Fruit fly (Drosophila melanogaster) whole organism, prepupa: Measurements from ENCODE around the gene pr.

Experiments
- CG10631 ChIP-seq: fragments of 200-800 bp; sonication (Bioruptor generic); optimal IDR thresholded peaks from 2 replicates; lab custom pipeline; 2016; ENCODE audit warnings: missing biosample characterization, missing genetic modification characterization
- CG10669 ChIP-seq: fragments of 200-800 bp; sonication (Bioruptor generic); optimal IDR thresholded peaks from 3 replicates; lab custom pipeline; 2018; ENCODE audit warnings: missing biosample characterization, mild to moderate bottlenecking, missing genetic modification characterization, moderate library complexity
- CG11294 ChIP-seq: fragments of 200-800 bp; sonication (Bioruptor generic); IDR thresholded peaks from 2 replicates; pipeline ENCODE4 v1.3.6; 2022; ENCODE audit warnings: missing biosample characterization, missing genetic modification characterization
- CG11762 ChIP-seq: fragments of 200-800 bp; sonication (Bioruptor generic); optimal IDR thresholded peaks from 3 replicates; lab custom pipeline; 2016; ENCODE audit warnings: missing biosample characterization, missing genetic modification characterization; ENCODE audit not compliant: insufficient read depth
- CG11902 ChIP-seq: fragments of 200-800 bp; sonication (Bioruptor generic); optimal IDR thresholded peaks from 3 replicates; lab custom pipeline; 2016; ENCODE audit warnings: missing biosample characterization, missing genetic modification characterization
- CG15336 ChIP-seq: fragments of 200-800 bp; sonication (Bioruptor generic); IDR thresholded peaks from 2 replicates; pipeline ENCODE4 v1.3.6; 2022; ENCODE audit warnings: missing biosample characterization, missing genetic modification characterization
- CG16779 ChIP-seq: fragments of 200-800 bp; sonication (Bioruptor generic); optimal IDR thresholded peaks from 3 replicates; lab custom pipeline; 2017; ENCODE audit warnings: missing biosample characterization, mild to moderate bottlenecking, missing genetic modification characterization
- CG3032 ChIP-seq: fragments of 200-800 bp; optimal IDR thresholded peaks from 2 replicates; lab custom pipeline; 2019; ENCODE audit warnings: missing biosample characterization, mild to moderate bottlenecking, missing genetic modification characterization, moderate library complexity
- CG31627 ChIP-seq: fragments of 200-800 bp; sonication (Bioruptor generic); optimal IDR thresholded peaks from 3 replicates; lab custom pipeline; 2016; ENCODE audit warnings: missing biosample characterization, missing genetic modification characterization
- CG32006 ChIP-seq: fragments of 200-800 bp; sonication (Bioruptor generic); optimal IDR thresholded peaks from 3 replicates; lab custom pipeline; 2017; ENCODE audit warnings: missing biosample characterization, mild to moderate bottlenecking, missing genetic modification characterization
- CG34406 ChIP-seq: fragments of 200-800 bp; sonication (Bioruptor generic); optimal IDR thresholded peaks from 3 replicates; lab custom pipeline; 2016; ENCODE audit warnings: missing biosample characterization, missing genetic modification characterization
- CG3919 ChIP-seq: fragments of 200-800 bp; sonication (Bioruptor generic); optimal IDR thresholded peaks from 3 replicates; lab custom pipeline; 2016; ENCODE audit warnings: missing biosample characterization, missing genetic modification characterization
- CG4318 ChIP-seq: fragments of 200-800 bp; sonication (Bioruptor generic); optimal IDR thresholded peaks from 3 replicates; lab custom pipeline; 2017; ENCODE audit warnings: missing biosample characterization, mild to moderate bottlenecking, missing genetic modification characterization
- CG6163 ChIP-seq: fragments of 200-800 bp; sonication (Bioruptor generic); IDR thresholded peaks from 3 replicates; pipeline ENCODE4 v1.3.6; 2022; ENCODE audit warnings: missing biosample characterization, missing genetic modification characterization
- CG6276 ChIP-seq: fragments of 200-800 bp; sonication (Bioruptor generic); optimal IDR thresholded peaks from 2 replicates; lab custom pipeline; 2017; ENCODE audit warnings: missing biosample characterization, mild to moderate bottlenecking, missing genetic modification characterization
- CG6808 ChIP-seq: fragments of 200-800 bp; sonication (Bioruptor generic); optimal IDR thresholded peaks from 3 replicates; lab custom pipeline; 2017; ENCODE audit warnings: missing biosample characterization, missing genetic modification characterization, mild to moderate bottlenecking, moderate library complexity, missing genetic modification reagents
- CG7368 ChIP-seq: fragments of 200-800 bp; sonication (Bioruptor generic); optimal IDR thresholded peaks from 3 replicates; lab custom pipeline; 2016; ENCODE audit warnings: missing biosample characterization, missing genetic modification characterization
- CG8119 ChIP-seq: fragments of 200-800 bp; sonication (Bioruptor generic); IDR thresholded peaks from 3 replicates; pipeline ENCODE4 v1.3.6; 2022; ENCODE audit warnings: missing biosample characterization, missing genetic modification characterization
- CG8319 ChIP-seq: fragments of 200-800 bp; sonication (Bioruptor generic); optimal IDR thresholded peaks from 3 replicates; lab custom pipeline; 2016; ENCODE audit warnings: missing biosample characterization, missing genetic modification characterization
- Eip75B ChIP-seq: fragments of 200-800 bp; sonication (Bioruptor generic); optimal IDR thresholded peaks from 3 replicates; lab custom pipeline; 2016; ENCODE audit warnings: missing biosample characterization, missing genetic modification characterization
- Eip78C ChIP-seq: fragments of 200-800 bp; sonication (Bioruptor generic); peaks from one replicate; lab custom pipeline; 2016; ENCODE audit warnings: missing biosample characterization, missing genetic modification characterization
- Eip93F ChIP-seq: fragments of 200-800 bp; sonication (Bioruptor generic); optimal IDR thresholded peaks from 2 replicates; lab custom pipeline; 2016; ENCODE audit warnings: missing biosample characterization, mild to moderate bottlenecking, missing genetic modification characterization
- Ets21C ChIP-seq: fragments of 200-800 bp; sonication (Bioruptor generic); optimal IDR thresholded peaks from 3 replicates; lab custom pipeline; 2016; ENCODE audit warnings: missing biosample characterization, missing genetic modification characterization
- Ets96B ChIP-seq: fragments of 200-800 bp; optimal IDR thresholded peaks from 2 replicates; lab custom pipeline; 2019; ENCODE audit warnings: missing biosample characterization, mild to moderate bottlenecking, missing genetic modification characterization, moderate library complexity
- Gug ChIP-seq: fragments of 200-800 bp; sonication (Bioruptor generic); IDR thresholded peaks from 2 replicates; pipeline ENCODE4 v1.3.6; 2022; ENCODE audit warnings: missing biosample characterization, missing genetic modification characterization
- Hr4 ChIP-seq: fragments of 200-800 bp; sonication (Bioruptor generic); optimal IDR thresholded peaks from 3 replicates; lab custom pipeline; 2016; ENCODE audit warnings: missing biosample characterization, missing genetic modification characterization
- Lpt ChIP-seq: fragments of 200-800 bp; sonication (Bioruptor generic); optimal IDR thresholded peaks from 3 replicates; lab custom pipeline; 2016; ENCODE audit warnings: missing biosample characterization, missing genetic modification characterization
- Met ChIP-seq: fragments of 200-800 bp; sonication (Bioruptor generic); optimal IDR thresholded peaks from 3 replicates; lab custom pipeline; 2016; ENCODE audit warnings: missing biosample characterization, missing genetic modification characterization
- OdsH ChIP-seq: fragments of 200-800 bp; sonication (Bioruptor generic); optimal IDR thresholded peaks from 3 replicates; lab custom pipeline; 2016; ENCODE audit warnings: missing biosample characterization, missing genetic modification characterization
- Smox ChIP-seq: fragments of 200-800 bp; sonication (Bioruptor generic); optimal IDR thresholded peaks from 3 replicates; lab custom pipeline; 2016; ENCODE audit warnings: missing biosample characterization, missing genetic modification characterization
- Sox14 ChIP-seq: fragments of 200-800 bp; sonication (Bioruptor generic); optimal IDR thresholded peaks from 3 replicates; lab custom pipeline; 2016; ENCODE audit warnings: missing biosample characterization, missing genetic modification characterization
- Sox15 ChIP-seq: fragments of 200-800 bp; sonication (Bioruptor generic); optimal IDR thresholded peaks from 3 replicates; lab custom pipeline; 2016; ENCODE audit warnings: missing biosample characterization, missing genetic modification characterization
- acj6 ChIP-seq: fragments of 200-800 bp; sonication (Bioruptor generic); optimal IDR thresholded peaks from 3 replicates; lab custom pipeline; 2016; ENCODE audit warnings: missing biosample characterization, missing genetic modification characterization
- cyc ChIP-seq: fragments of 200-800 bp; sonication (Bioruptor generic); optimal IDR thresholded peaks from 3 replicates; lab custom pipeline; 2016; ENCODE audit warnings: missing biosample characterization, missing genetic modification characterization
- dac ChIP-seq: fragments of 200-800 bp; sonication (Bioruptor generic); optimal IDR thresholded peaks from 2 replicates; lab custom pipeline; 2017; ENCODE audit warnings: missing biosample characterization, mild to moderate bottlenecking, missing genetic modification characterization
- dsx ChIP-seq: fragments of 200-800 bp; optimal IDR thresholded peaks from 3 replicates; lab custom pipeline; 2019; ENCODE audit warnings: missing biosample characterization, mild to moderate bottlenecking, missing genetic modification characterization, moderate library complexity; ENCODE audit not compliant: poor library complexity, severe bottlenecking
- fd85E ChIP-seq: fragments of 200-800 bp; sonication (Bioruptor generic); optimal IDR thresholded peaks from 3 replicates; lab custom pipeline; 2016; ENCODE audit warnings: missing biosample characterization, missing genetic modification characterization
- fkh ChIP-seq: fragments of 200-800 bp; sonication (Bioruptor generic); optimal IDR thresholded peaks from 3 replicates; lab custom pipeline; 2017; ENCODE audit warnings: missing biosample characterization, mild to moderate bottlenecking, missing genetic modification characterization, moderate library complexity
- lz ChIP-seq: fragments of 200-800 bp; sonication (Bioruptor generic); optimal IDR thresholded peaks from 3 replicates; lab custom pipeline; 2016; ENCODE audit warnings: missing biosample characterization, missing genetic modification characterization
- net ChIP-seq: fragments of 200-800 bp; sonication (Bioruptor generic); optimal IDR thresholded peaks from 3 replicates; lab custom pipeline; 2016; ENCODE audit warnings: missing biosample characterization, missing genetic modification characterization
- salr ChIP-seq, 2 experiments: fragments of 200-800 bp; sonication (Bioruptor generic); optimal IDR thresholded peaks; 3 replicates each; lab custom pipeline; 2016 to 2018; ENCODE audit warnings: missing biosample characterization in 2 of 2, missing genetic modification characterization in 2 of 2, mild to moderate bottlenecking in 1 of 2
- ss ChIP-seq, 2 experiments: fragments of 200-800 bp; sonication (Bioruptor generic); optimal IDR thresholded peaks; 2 replicates in 1 of 2; 3 replicates in 1 of 2; lab custom pipeline; 2017 to 2018; ENCODE audit warnings: mild to moderate bottlenecking in 2 of 2, missing biosample characterization in 2 of 2, missing genetic modification characterization in 2 of 2, moderate library complexity in 1 of 2
- svp ChIP-seq: fragments of 200-800 bp; sonication (Bioruptor generic); peaks from one replicate; lab custom pipeline; 2016; ENCODE audit warnings: missing biosample characterization, missing genetic modification characterization
- topi ChIP-seq: fragments of 200-800 bp; sonication (Bioruptor generic); optimal IDR thresholded peaks from 3 replicates; lab custom pipeline; 2016; ENCODE audit warnings: missing biosample characterization, missing genetic modification characterization
- vri ChIP-seq: fragments of 200-800 bp; sonication (Bioruptor generic); optimal IDR thresholded peaks from 3 replicates; lab custom pipeline; 2016; ENCODE audit warnings: missing biosample characterization, mild to moderate bottlenecking, missing genetic modification characterization

pr gene

DNA sequence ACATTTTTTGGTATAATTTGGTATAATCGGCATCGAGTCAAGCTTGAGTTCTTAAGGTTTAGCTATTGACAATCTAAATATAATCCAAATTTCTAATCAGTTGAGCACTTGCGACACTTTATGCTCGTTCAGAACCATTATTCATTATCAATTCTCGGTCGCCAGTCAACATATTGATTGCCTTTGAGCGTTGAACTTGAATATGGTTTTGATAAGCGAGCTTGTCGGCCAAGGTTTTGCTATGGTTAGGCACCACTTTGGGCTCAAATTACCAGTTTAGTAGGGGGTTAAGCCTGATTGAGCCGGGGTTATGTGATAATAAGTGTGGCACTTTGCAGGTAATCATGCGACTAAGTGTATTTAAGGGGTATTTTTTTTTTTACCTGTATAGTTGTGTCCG is 870 bp downstream of the pr start:
- TF ChIP-seq CG4318 = no peak
- peak; percentile 58 for TF ChIP-seq svp (GFP tag; lab: Kevin White, UChicago)

DNA sequence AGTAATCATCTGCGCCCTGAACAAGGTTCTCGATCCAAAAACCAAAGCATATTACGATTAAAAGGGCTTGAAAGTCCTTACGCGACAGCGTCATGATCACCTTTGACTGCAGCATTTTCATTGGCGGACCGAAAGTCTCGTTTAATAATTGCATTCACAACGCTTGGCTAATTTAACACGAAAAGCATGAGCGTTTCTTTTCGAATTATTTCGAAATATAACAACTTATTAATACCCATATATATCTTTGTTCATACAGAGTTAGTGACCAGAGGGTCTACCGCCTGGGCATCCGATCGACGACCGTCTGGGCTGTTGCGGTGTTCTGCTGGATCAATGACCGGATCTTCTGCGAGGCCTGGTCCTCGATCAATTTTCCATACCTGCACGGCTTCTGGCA is 3.2 kb downstream of the pr start, which contains the start of gene CG10730:
TSS of gene CG10730 (minus strand) at position 101 of the 400 bp plus-strand sequence.
- no peak for TF ChIP-seq Hr4
- no peak for TF ChIP-seq CG11762 (GFP tag; lab: Kevin White, UChicago)
- TF ChIP-seq cyc = no peak
- TF ChIP-seq dsx = no peak
- TF ChIP-seq CG3032 = no peak
- no peak for TF ChIP-seq CG6163 (GFP tag; lab: Robert Waterston, UW)
- no peak for TF ChIP-seq Met (GFP tag; lab: Kevin White, UChicago)
- no peak for TF ChIP-seq CG4318
- no peak for TF ChIP-seq Gug
- no peak for TF ChIP-seq ss (GFP tag; optimal IDR thresholded peaks at IDR 0.05; lab: Kevin White, UChicago)
- no peak for TF ChIP-seq Sox15 (GFP tag; lab: Kevin White, UChicago)
- no peak for TF ChIP-seq CG3919

DNA sequence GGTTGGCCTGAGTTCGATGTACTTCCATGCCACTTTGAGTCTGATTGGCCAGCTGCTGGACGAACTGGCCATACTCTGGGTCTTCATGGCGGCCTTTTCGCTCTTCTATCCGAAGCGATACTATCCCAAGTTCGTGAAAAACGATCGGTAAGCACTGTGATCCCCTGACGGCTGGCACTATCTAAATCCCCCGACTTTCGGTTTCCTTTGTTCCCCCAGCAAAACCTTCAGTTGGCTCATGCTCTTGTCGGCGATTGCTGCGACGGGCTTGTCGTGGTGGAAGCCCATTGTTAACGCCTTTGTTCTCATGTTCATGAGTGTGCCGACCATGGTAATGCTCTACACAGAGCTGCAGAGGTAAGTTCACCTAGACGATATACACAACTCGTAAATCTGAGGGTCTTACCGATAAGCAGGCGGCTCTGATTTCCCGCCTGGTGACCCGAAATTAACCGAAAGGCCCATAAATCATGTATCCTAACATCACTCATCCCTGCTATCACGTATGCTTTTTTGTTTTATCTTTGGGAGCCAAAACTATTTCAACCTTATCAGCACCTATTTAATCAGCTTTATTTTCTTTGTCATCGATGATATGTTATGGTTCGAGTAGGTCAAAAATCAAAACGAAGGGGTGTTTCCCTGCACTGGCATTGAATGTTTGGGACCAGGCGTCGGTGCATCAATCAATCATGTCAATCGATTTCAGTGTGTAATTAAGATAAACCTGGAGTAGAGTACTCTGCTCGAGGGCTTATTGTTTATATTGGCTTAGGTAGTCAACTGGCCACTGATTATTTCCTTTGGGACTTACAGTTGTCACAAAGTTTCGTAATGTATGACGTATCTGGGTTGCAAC is 5.9 kb downstream of the pr start:
- TF ChIP-seq CG11762 (GFP tag; lab: Kevin White, UChicago) (no peak), Eip78C (GFP tag; lab: Kevin White, UChicago) (peak; percentile 43), CG16779 (tag; lab: Kevin White, UChicago) (no peak), CG8119 (GFP tag; lab: Robert Waterston, UW) (no peak), CG15336 (GFP tag; lab: Robert Waterston, UW) (no peak), CG3032 (no peak), CG10631 (no peak), CG32006 (GFP tag; lab: Kevin White, UChicago) (no peak), fkh (peak; percentile 78), Sox14 (GFP tag; lab: Kevin White, UChicago) (peak; percentile 93), Smox (no peak), Eip75B (no peak), CG4318 (no peak), fd85E (no peak), CG31627 (GFP tag; lab: Kevin White, UChicago) (no peak), vri (GFP tag; lab: Kevin White, UChicago) (peak; percentile 42), Eip93F (GFP tag; lab: Kevin White, UChicago) (peak; percentile 60), net (GFP tag; lab: Kevin White, UChicago) (no peak), Hr4 (no peak)

DNA sequence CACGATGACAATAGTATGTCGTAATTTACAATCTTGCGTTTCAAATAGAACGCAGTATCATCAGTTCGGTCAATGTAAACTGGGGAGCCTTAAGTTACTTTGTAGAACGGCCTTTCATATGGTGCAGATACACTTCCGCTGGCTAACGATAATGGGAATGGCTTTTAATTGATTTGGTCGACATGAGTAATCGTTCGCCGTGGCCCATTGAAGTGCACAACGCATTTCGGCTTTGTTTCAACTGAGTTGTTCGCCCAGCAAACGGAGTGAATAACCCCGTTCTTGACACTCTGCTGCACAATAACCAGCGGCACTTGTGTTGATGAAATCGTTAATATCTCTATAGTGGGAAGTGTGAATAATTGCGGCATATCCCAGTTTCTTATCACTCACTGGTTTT is 7.3 kb downstream of the pr start:
- TF ChIP-seq Eip93F (GFP tag; lab: Kevin White, UChicago) = peak; percentile 6
- no peak for TF ChIP-seq Ets21C (GFP tag; lab: Kevin White, UChicago)
- TF ChIP-seq Eip75B = no peak
- no peak for TF ChIP-seq CG6276
- no peak for TF ChIP-seq CG10669
- TF ChIP-seq Ets96B = no peak
- no peak for TF ChIP-seq Met (GFP tag; lab: Kevin White, UChicago)
- TF ChIP-seq Hr4 = no peak
- TF ChIP-seq CG7368 (GFP tag; lab: Kevin White, UChicago) = no peak
- no peak for TF ChIP-seq Smox
- TF ChIP-seq dac = no peak
- no peak for TF ChIP-seq CG16779 (tag; lab: Kevin White, UChicago)
- no peak for TF ChIP-seq net (GFP tag; lab: Kevin White, UChicago)
- no peak for TF ChIP-seq lz
- TF ChIP-seq vri (GFP tag; lab: Kevin White, UChicago) = peak; percentile 51
- TF ChIP-seq topi = no peak
- TF ChIP-seq OdsH (GFP tag; lab: Kevin White, UChicago) = no peak
- TF ChIP-seq CG34406 (GFP tag; lab: Kevin White, UChicago) = no peak
- TF ChIP-seq CG11294 (GFP tag; lab: Robert Waterston, UW) = no peak
- no peak for TF ChIP-seq Lpt
- TF ChIP-seq CG11902 (GFP tag; lab: Kevin White, UChicago) = no peak
- TF ChIP-seq salr (GFP tag; optimal IDR thresholded peaks at IDR 0.05; lab: Kevin White, UChicago) = no peak
- peak; percentile 7 for TF ChIP-seq Eip78C (GFP tag; lab: Kevin White, UChicago)
- no peak for TF ChIP-seq CG3919
- TF ChIP-seq Sox14 (GFP tag; lab: Kevin White, UChicago) = peak; percentile 4
- TF ChIP-seq acj6 (GFP tag; lab: Kevin White, UChicago) = no peak
- TF ChIP-seq CG8319 (GFP tag; lab: Kevin White, UChicago) = no peak
- no peak for TF ChIP-seq CG6808 (GFP tag; lab: Kevin White, UChicago)
